Fruit fly (Drosophila melanogaster) whole organism, embryonic: ENCODE data around the gene mthl9.

Experiments
- Asciz ChIP-seq: fragments of 200-800 bp; sonication (Bioruptor generic); optimal IDR thresholded peaks from 2 replicates; lab custom pipeline; 2017; ENCODE audit warnings: missing biosample characterization, mild to moderate bottlenecking, missing genetic modification characterization, missing genetic modification reagents
- Atf6 ChIP-seq: fragments of 200-800 bp; sonication (Bioruptor generic); IDR thresholded peaks from 2 replicates; pipeline ENCODE4 v1.3.6; 2022; ENCODE audit warnings: missing biosample characterization, missing genetic modification characterization
- Bteb2 ChIP-seq: fragments of 200-800 bp; sonication (Bioruptor generic); optimal IDR thresholded peaks from 2 replicates; lab custom pipeline; 2016; ENCODE audit warnings: missing biosample characterization, missing genetic modification characterization
- CG10543 ChIP-seq: fragments of 200-800 bp; sonication (Bioruptor generic); optimal IDR thresholded peaks from 3 replicates; lab custom pipeline; 2017; ENCODE audit warnings: missing biosample characterization, mild to moderate bottlenecking, missing genetic modification characterization, moderate library complexity
- CG11695 ChIP-seq: fragments of 200-800 bp; sonication (Bioruptor generic); IDR thresholded peaks from 3 replicates; pipeline ENCODE4 v1.3.6; 2022; ENCODE audit warnings: missing biosample characterization, missing genetic modification characterization
- CG12155 ChIP-seq: fragments of 200-800 bp; sonication (Bioruptor generic); optimal IDR thresholded peaks from 3 replicates; lab custom pipeline; 2016; ENCODE audit warnings: missing biosample characterization, missing genetic modification characterization
- CG1233 ChIP-seq: fragments of 200-800 bp; sonication (Bioruptor generic); optimal IDR thresholded peaks from 4 replicates; lab custom pipeline; 2018; ENCODE audit warnings: missing biosample characterization, mild to moderate bottlenecking, missing genetic modification characterization
- CG13287 ChIP-seq: fragments of 200-800 bp; sonication (Bioruptor generic); IDR thresholded peaks from 2 replicates; pipeline ENCODE4 v1.3.6; 2022; ENCODE audit warnings: missing biosample characterization, missing genetic modification characterization; ENCODE audit not compliant: partially characterized antibody
- CG13894 ChIP-seq: fragments of 200-800 bp; sonication (Bioruptor generic); optimal IDR thresholded peaks from 3 replicates; lab custom pipeline; 2018; ENCODE audit warnings: missing biosample characterization, mild to moderate bottlenecking, missing genetic modification characterization, moderate library complexity
- CG14050 ChIP-seq: fragments of 200-800 bp; sonication (Bioruptor generic); IDR thresholded peaks from 3 replicates; pipeline ENCODE4 v1.3.6; 2022; ENCODE audit warnings: missing biosample characterization, missing genetic modification characterization
- CG15073 ChIP-seq: fragments of 200-800 bp; sonication (Bioruptor generic); optimal IDR thresholded peaks from 2 replicates; lab custom pipeline; 2016; ENCODE audit warnings: missing biosample characterization, missing genetic modification characterization
- CG15696 ChIP-seq: fragments of 200-800 bp; sonication (Bioruptor generic); optimal IDR thresholded peaks from 2 replicates; lab custom pipeline; 2019; ENCODE audit warnings: missing biosample characterization, mild to moderate bottlenecking, missing genetic modification characterization, moderate library complexity
- CG17829 ChIP-seq: fragments of 200-800 bp; optimal IDR thresholded peaks from 2 replicates; lab custom pipeline; 2019; ENCODE audit warnings: missing biosample characterization, mild to moderate bottlenecking, missing genetic modification characterization, moderate library complexity
- CG18599 ChIP-seq: fragments of 200-800 bp; sonication (Bioruptor generic); optimal IDR thresholded peaks from 3 replicates; lab custom pipeline; 2017; ENCODE audit warnings: missing biosample characterization, missing genetic modification characterization, mild to moderate bottlenecking, moderate library complexity, missing genetic modification reagents
- CG18764 ChIP-seq: fragments of 200-800 bp; sonication (Bioruptor generic); optimal IDR thresholded peaks from 3 replicates; lab custom pipeline; 2016; ENCODE audit warnings: missing biosample characterization, missing genetic modification characterization
- CG2120 ChIP-seq: fragments of 200-800 bp; sonication (Bioruptor generic); optimal IDR thresholded peaks from 3 replicates; lab custom pipeline; 2016; ENCODE audit warnings: missing biosample characterization, missing genetic modification characterization
- CG31388 ChIP-seq: fragments of 200-800 bp; sonication (Bioruptor generic); optimal IDR thresholded peaks from 2 replicates; lab custom pipeline; 2016; ENCODE audit warnings: missing biosample characterization, missing genetic modification characterization
- CG4282 ChIP-seq: fragments of 200-800 bp; sonication (Bioruptor generic); optimal IDR thresholded peaks from 2 replicates; lab custom pipeline; 2016; ENCODE audit warnings: missing biosample characterization, missing genetic modification characterization
- CG6765 ChIP-seq: fragments of 200-800 bp; sonication (Bioruptor generic); optimal IDR thresholded peaks from 3 replicates; lab custom pipeline; 2017; ENCODE audit warnings: missing biosample characterization, mild to moderate bottlenecking, missing genetic modification characterization
- CG6791 ChIP-seq: fragments of 200-800 bp; sonication (Bioruptor generic); IDR thresholded peaks from 3 replicates; pipeline ENCODE4 v1.3.6; 2022; ENCODE audit warnings: missing biosample characterization, missing genetic modification characterization; ENCODE audit not compliant: partially characterized antibody
- CG9215 ChIP-seq: fragments of 200-800 bp; sonication (Bioruptor generic); IDR thresholded peaks from 2 replicates; pipeline ENCODE4 v1.3.6; 2022; ENCODE audit warnings: missing biosample characterization, missing genetic modification characterization
- CG9817 ChIP-seq: fragments of 200-800 bp; sonication (Bioruptor generic); optimal IDR thresholded peaks from 2 replicates; lab custom pipeline; 2018; ENCODE audit warnings: missing biosample characterization, mild to moderate bottlenecking, missing genetic modification characterization, moderate library complexity
- Fer1 ChIP-seq: fragments of 200-800 bp; sonication (Bioruptor generic); optimal IDR thresholded peaks from 2 replicates; lab custom pipeline; 2017; ENCODE audit warnings: missing biosample characterization, mild to moderate bottlenecking, missing genetic modification characterization
- Hmr ChIP-seq: fragments of 200-800 bp; sonication (Bioruptor generic); optimal IDR thresholded peaks from 3 replicates; lab custom pipeline; 2017; ENCODE audit warnings: mild to moderate bottlenecking, missing biosample characterization, missing genetic modification reagents, missing genetic modification characterization
- Hmx ChIP-seq: fragments of 200-800 bp; sonication (Bioruptor generic); optimal IDR thresholded peaks from 2 replicates; lab custom pipeline; 2016; ENCODE audit warnings: missing biosample characterization, missing genetic modification characterization
- Hr78 ChIP-seq, 2 experiments: fragments of 200-800 bp in 1 of 2; fragments of >200 bp in 1 of 2; sonication (Bioruptor generic) in 1 of 2; optimal IDR thresholded peaks; 2 replicates each; lab custom pipeline; 2017 to 2019; ENCODE audit warnings: missing biosample characterization in 2 of 2, missing genetic modification characterization in 2 of 2, mild to moderate bottlenecking in 1 of 2, moderate library complexity in 1 of 2
- Mes4 ChIP-seq: fragments of 200-800 bp; sonication (Bioruptor generic); optimal IDR thresholded peaks from 2 replicates; lab custom pipeline; 2016; ENCODE audit warnings: missing biosample characterization, missing genetic modification characterization
- NC2α ChIP-seq: fragments of 200-800 bp; sonication (Bioruptor generic); optimal IDR thresholded peaks from 2 replicates; lab custom pipeline; 2016; ENCODE audit warnings: missing biosample characterization, missing genetic modification characterization
- Rx ChIP-seq: fragments of 200-800 bp; sonication (Bioruptor generic); IDR thresholded peaks from 2 replicates; pipeline ENCODE4 v1.3.6; 2022; ENCODE audit warnings: missing biosample characterization, missing genetic modification characterization
- Six4 ChIP-seq: fragments of 200-800 bp; sonication (Bioruptor generic); optimal IDR thresholded peaks from 2 replicates; lab custom pipeline; 2016; ENCODE audit warnings: missing biosample characterization, missing genetic modification characterization
- Tbp ChIP-seq: fragments of >200 bp; optimal IDR thresholded peaks from 2 replicates; lab custom pipeline; 2018; ENCODE audit warnings: missing biosample characterization, missing genetic modification characterization
- Xrp1 ChIP-seq: fragments of 200-800 bp; sonication (Bioruptor generic); IDR thresholded peaks from 2 replicates; pipeline ENCODE4 v1.3.6; 2022; ENCODE audit warnings: missing biosample characterization, missing genetic modification characterization
- bcd ChIP-seq: fragments of 200-800 bp; sonication (Bioruptor generic); optimal IDR thresholded peaks from 2 replicates; lab custom pipeline; 2017; ENCODE audit warnings: missing biosample characterization, mild to moderate bottlenecking, missing genetic modification characterization
- cad ChIP-seq: fragments of >200 bp; optimal IDR thresholded peaks from 2 replicates; lab custom pipeline; 2017; ENCODE audit warnings: missing biosample characterization, missing genetic modification characterization
- chn ChIP-seq: fragments of 200-800 bp; sonication (Bioruptor generic); optimal IDR thresholded peaks from 2 replicates; lab custom pipeline; 2016; ENCODE audit warnings: missing biosample characterization, missing genetic modification characterization
- ci ChIP-seq: fragments of 200-800 bp; sonication (Bioruptor generic); IDR thresholded peaks from 3 replicates; pipeline ENCODE4 v1.3.6; 2022; ENCODE audit warnings: missing biosample characterization, missing genetic modification characterization
- emc ChIP-seq: fragments of 200-800 bp; sonication (Bioruptor generic); optimal IDR thresholded peaks from 2 replicates; lab custom pipeline; 2016; ENCODE audit warnings: missing biosample characterization, missing genetic modification characterization
- fd3F ChIP-seq: fragments of 200-800 bp; sonication (Bioruptor generic); optimal IDR thresholded peaks from 2 replicates; lab custom pipeline; 2018; ENCODE audit warnings: missing biosample characterization, mild to moderate bottlenecking, missing genetic modification characterization, moderate library complexity
- fd96Cb ChIP-seq: fragments of 200-800 bp; sonication (Bioruptor generic); optimal IDR thresholded peaks from 2 replicates; lab custom pipeline; 2018; ENCODE audit warnings: missing biosample characterization, mild to moderate bottlenecking, missing genetic modification characterization, moderate library complexity
- hkb ChIP-seq, 2 experiments: fragments of 200-800 bp in 1 of 2; fragments of >200 bp in 1 of 2; sonication (Bioruptor generic) in 1 of 2; IDR thresholded peaks in 1 of 2; optimal IDR thresholded peaks in 1 of 2; 2 replicates each; pipeline versions ENCODE4 v1.3.6 to Lab custom; 2017 to 2022; ENCODE audit warnings: missing biosample characterization in 1 of 2, missing genetic modification characterization in 1 of 2
- lbe ChIP-seq: fragments of 200-800 bp; sonication (Bioruptor generic); optimal IDR thresholded peaks from 2 replicates; lab custom pipeline; 2016; ENCODE audit warnings: missing biosample characterization, mild to moderate bottlenecking, missing genetic modification characterization
- mam ChIP-seq: fragments of 200-800 bp; sonication (Bioruptor generic); optimal IDR thresholded peaks from 3 replicates; lab custom pipeline; 2016; ENCODE audit warnings: missing biosample characterization, missing genetic modification characterization
- mld ChIP-seq: fragments of 200-800 bp; sonication (Bioruptor generic); IDR thresholded peaks from 3 replicates; pipeline ENCODE4 v1.3.6; 2022; ENCODE audit warnings: missing biosample characterization, missing genetic modification characterization; ENCODE audit not compliant: partially characterized antibody
- pb ChIP-seq: fragments of 200-800 bp; sonication (Bioruptor generic); optimal IDR thresholded peaks from 3 replicates; lab custom pipeline; 2016; ENCODE audit warnings: missing biosample characterization, missing genetic modification characterization
- sc ChIP-seq, 3 experiments: fragments of >200 bp in 2 of 3; fragments of 200-800 bp in 1 of 3; sonication (Bioruptor generic) in 1 of 3; optimal IDR thresholded peaks; 2 replicates in 2 of 3; 3 replicates in 1 of 3; lab custom pipeline; 2017; ENCODE audit warnings: mild to moderate bottlenecking in 1 of 3, missing biosample characterization in 1 of 3, missing genetic modification characterization in 1 of 3, missing genetic modification reagents in 1 of 3
- shn ChIP-seq: fragments of 200-800 bp; sonication (Bioruptor generic); optimal IDR thresholded peaks from 3 replicates; lab custom pipeline; 2016; ENCODE audit warnings: missing biosample characterization, missing genetic modification characterization
- tgo ChIP-seq: fragments of 200-800 bp; sonication (Bioruptor generic); IDR thresholded peaks from 3 replicates; pipeline ENCODE4 v1.3.6; 2022; ENCODE audit warnings: missing biosample characterization, missing genetic modification characterization

Gene mthl9

dm6 chr3L:346656-347640 lies 14.8 kb upstream of the mthl9 start, which contains the start of gene mth (continued):
- TF ChIP-seq NC2α (GFP tag; lab: Kevin White, UChicago) (peak; percentile 33), fd96Cb (no peak), CG18764 (GFP tag; lab: Kevin White, UChicago) (peak; percentile 36), CG6765 (no peak), Tbp (peak; percentile 40), CG1233 (no peak), Asciz (no peak), fd3F (GFP tag; lab: Kevin White, UChicago) (no peak), CG12155 (GFP tag; lab: Kevin White, UChicago) (peak; percentile 25), mam (GFP tag; lab: Kevin White, UChicago) (peak; percentile 77), tgo (GFP tag; lab: Robert Waterston, UW) (no peak), sc (optimal IDR thresholded peaks at IDR 0.05; lab: Kevin White, UChicago) (no peak), sc (GFP tag; optimal IDR thresholded peaks at IDR 0.05; lab: Kevin White, UChicago) (no peak), hkb (optimal IDR thresholded peaks at IDR 0.05; lab: Kevin White, UChicago) (no peak), hkb (GFP tag; IDR thresholded peaks at IDR 0.05; lab: Robert Waterston, UW) (no peak), CG15696 (tag; lab: Kevin White, UChicago) (peak; percentile 16), CG2120 (GFP tag; lab: Kevin White, UChicago) (peak; percentile 66), CG15073 (no peak), CG9215 (no peak; the same call in 1 of the 2 replicates), Six4 (GFP tag; lab: Kevin White, UChicago) (no peak), CG9817 (peak; percentile 49), CG10543 (GFP tag; lab: Kevin White, UChicago) (no peak), lbe (no peak), ci (GFP tag; lab: Robert Waterston, UW) (0 out of 3 replicates have a peak, but pooled peaks have one; percentile 45), bcd (GFP tag; lab: Kevin White, UChicago) (peak; percentile 40), Mes4 (peak; percentile 39), pb (GFP tag; lab: Kevin White, UChicago) (peak; percentile 15), cad (GFP tag; lab: Kevin White, UChicago) (no peak), CG17829 (tag; lab: Kevin White, UChicago) (peak; percentile 48), chn (GFP tag; lab: Kevin White, UChicago) (peak; percentile 43), CG6791 (GFP tag; lab: Robert Waterston, UW) (peak; percentile 96), Hr78 (GFP tag; optimal IDR thresholded peaks at IDR 0.05; lab: Kevin White, UChicago) (no peak), CG31388 (no peak), CG4282 (no peak), CG11695 (GFP tag; lab: Robert Waterston, UW) (no peak), Hmx (GFP tag; lab: Kevin White, UChicago) (peak; percentile 29), Fer1 (GFP tag; lab: Kevin White, UChicago) (no peak), Bteb2 (no peak), CG18599 (peak; percentile 4), emc (GFP tag; lab: Kevin White, UChicago) (peak; percentile 19), Xrp1 (peak; percentile 37; the same call in 1 of the 2 replicates), CG14050 (GFP tag; lab: Robert Waterston, UW) (no peak), shn (GFP tag; lab: Kevin White, UChicago) (peak; percentile 44), Rx (no peak), CG13287 (peak; percentile 99), mld (peak; percentile 93; the same call in 2 of the 3 replicates), Hmr (GFP tag; lab: Kevin White, UChicago) (peak; percentile 65), Atf6 (GFP tag; lab: Robert Waterston, UW) (no peak; the same call in 1 of the 2 replicates), CG13894 (tag; lab: Kevin White, UChicago) (peak; percentile 65)
